Fruit fly (Drosophila melanogaster): ENCODE data around the gene CG14285.

- TF ChIP-seq Hr78 (GFP tag; optimal IDR thresholded peaks at IDR 0.05) (no peak), N (GFP tag; optimal IDR thresholded peaks at IDR 0.05) (no peak), h (GFP tag; optimal IDR thresholded peaks at IDR 0.05) (peak; percentile 10), Hr83 (GFP tag; optimal IDR thresholded peaks at IDR 0.05; ENCODE audit: poor library complexity, severe bottlenecking) (no peak), pan (optimal IDR thresholded peaks at IDR 0.05) (no peak), Dif (GFP tag; optimal IDR thresholded peaks at IDR 0.05; ENCODE audit: partially characterized antibody) (no peak), sage (GFP tag; optimal IDR thresholded peaks at IDR 0.05) (no peak), dsf (GFP tag; optimal IDR thresholded peaks at IDR 0.05; ENCODE audit: borderline replicate concordance) (no peak), CrebA (GFP tag; optimal IDR thresholded peaks at IDR 0.05; ENCODE audit: borderline replicate concordance) (no peak), psq (GFP tag; optimal IDR thresholded peaks at IDR 0.05) (peak; percentile 13), fru (GFP tag; optimal IDR thresholded peaks at IDR 0.05) (peak; percentile 37)
Measured at dm6 chr3R:19073002-19073401, 48.1 kb downstream of the CG14285 start.

Data from whole organism, wandering third instar larva.